Worm (Caenorhabditis elegans) whole organism, L4 larva: ENCODE results near the gene msp-53.

Source experiments
- F26F4.8 ChIP-seq: fragments of 200-800 bp; sonication (Bioruptor generic); conservative IDR thresholded peaks from 2 replicates; pipeline ENCODE4 v1.3.6; 2022; ENCODE audit warnings: missing genetic modification characterization, missing compliant biosample characterization
- ZK546.5 ChIP-seq, 2 experiments: sonication (generic microtip); optimal IDR thresholded peaks; 2 replicates each; lab custom pipeline; 2017; ENCODE audit warnings: missing biosample characterization in 2 of 2, missing genetic modification characterization in 2 of 2
- aha-1 ChIP-seq: fragments of 150-350 bp; peaks from one replicate; lab custom pipeline; 2014; ENCODE audit warnings: missing biosample characterization, missing genetic modification characterization
- attf-4 ChIP-seq: sonication (generic microtip); optimal IDR thresholded peaks from 3 replicates; lab custom pipeline; 2017; ENCODE audit warnings: missing biosample characterization, missing genetic modification characterization
- nhr-11 ChIP-seq: fragments of 150-350 bp; optimal IDR thresholded peaks from 2 replicates; lab custom pipeline; 2014; ENCODE audit warnings: missing biosample characterization, missing genetic modification characterization
- nhr-42 ChIP-seq: fragments of 200-800 bp; sonication (Bioruptor generic); IDR thresholded peaks from 2 replicates; pipeline ENCODE4 v1.3.6; 2022; ENCODE audit warnings: missing genetic modification characterization, missing compliant biosample characterization
- set-16 ChIP-seq: fragments of 200-800 bp; sonication (Bioruptor generic); IDR thresholded peaks from 2 replicates; pipeline ENCODE4 v1.3.6; 2022; ENCODE audit warnings: missing genetic modification reagents, missing genetic modification characterization, missing compliant biosample characterization

The msp-53 gene

ce11 chrIV:5020533-5020932, 44.3 kb downstream of the msp-53 start, which contains the start of gene T28H11.8:
Gene T28H11.8 (minus strand): TSS chrIV:5020633.
- TF ChIP-seq ZK546.5 (tag; optimal IDR thresholded peaks at IDR 0.05; lab: Kevin White, UChicago) (no peak), aha-1 (tag; lab: Kevin White, UChicago) (peak; percentile 30), attf-4 (tag; lab: Kevin White, UChicago) (no peak), F26F4.8 (GFP tag; lab: Robert Waterston, UW) (no peak), nhr-42 (GFP tag; lab: Robert Waterston, UW) (no peak), nhr-11 (tag; lab: Kevin White, UChicago) (no peak), set-16 (no peak)

ce11 chrIV:5017075-5017474, 47.8 kb downstream of the msp-53 start, which contains the start of gene T28H11.7:
Gene T28H11.7 (minus strand): TSS chrIV:5017175.
- TF ChIP-seq set-16: peak; percentile 82

ce11 chrIV:5016461-5016860, 48.4 kb downstream of the msp-53 start, which contains the start of gene ssq-4:
Gene ssq-4 (plus strand): TSS chrIV:5016479.
- TF ChIP-seq set-16: peak; percentile 83
